Fruit fly (Drosophila melanogaster) whole organism, prepupa: Measurements from ENCODE around the gene CG15023.

Source experiments
- Blimp-1 ChIP-seq: fragments of 200-800 bp; sonication (Bioruptor generic); optimal IDR thresholded peaks from 3 replicates; lab custom pipeline; 2017; ENCODE audit warnings: missing biosample characterization, missing genetic modification characterization, mild to moderate bottlenecking, moderate library complexity, missing genetic modification reagents
- CG10631 ChIP-seq: fragments of 200-800 bp; sonication (Bioruptor generic); optimal IDR thresholded peaks from 2 replicates; lab custom pipeline; 2016; ENCODE audit warnings: missing biosample characterization, missing genetic modification characterization
- CG10669 ChIP-seq: fragments of 200-800 bp; sonication (Bioruptor generic); optimal IDR thresholded peaks from 3 replicates; lab custom pipeline; 2018; ENCODE audit warnings: missing biosample characterization, mild to moderate bottlenecking, missing genetic modification characterization, moderate library complexity
- CG11294 ChIP-seq: fragments of 200-800 bp; sonication (Bioruptor generic); IDR thresholded peaks from 2 replicates; pipeline ENCODE4 v1.3.6; 2022; ENCODE audit warnings: missing biosample characterization, missing genetic modification characterization
- CG1621 ChIP-seq: fragments of 200-800 bp; sonication (Bioruptor generic); optimal IDR thresholded peaks from 3 replicates; lab custom pipeline; 2018; ENCODE audit warnings: missing biosample characterization, mild to moderate bottlenecking, missing genetic modification characterization
- CG3032 ChIP-seq: fragments of 200-800 bp; optimal IDR thresholded peaks from 2 replicates; lab custom pipeline; 2019; ENCODE audit warnings: missing biosample characterization, mild to moderate bottlenecking, missing genetic modification characterization, moderate library complexity
- CG31627 ChIP-seq: fragments of 200-800 bp; sonication (Bioruptor generic); optimal IDR thresholded peaks from 3 replicates; lab custom pipeline; 2016; ENCODE audit warnings: missing biosample characterization, missing genetic modification characterization
- CG34406 ChIP-seq: fragments of 200-800 bp; sonication (Bioruptor generic); optimal IDR thresholded peaks from 3 replicates; lab custom pipeline; 2016; ENCODE audit warnings: missing biosample characterization, missing genetic modification characterization
- CG4318 ChIP-seq: fragments of 200-800 bp; sonication (Bioruptor generic); optimal IDR thresholded peaks from 3 replicates; lab custom pipeline; 2017; ENCODE audit warnings: missing biosample characterization, mild to moderate bottlenecking, missing genetic modification characterization
- CG6163 ChIP-seq: fragments of 200-800 bp; sonication (Bioruptor generic); IDR thresholded peaks from 3 replicates; pipeline ENCODE4 v1.3.6; 2022; ENCODE audit warnings: missing biosample characterization, missing genetic modification characterization
- CG6276 ChIP-seq: fragments of 200-800 bp; sonication (Bioruptor generic); optimal IDR thresholded peaks from 2 replicates; lab custom pipeline; 2017; ENCODE audit warnings: missing biosample characterization, mild to moderate bottlenecking, missing genetic modification characterization
- CG6792 ChIP-seq: fragments of 200-800 bp; sonication (Bioruptor generic); optimal IDR thresholded peaks from 3 replicates; lab custom pipeline; 2016; ENCODE audit warnings: missing biosample characterization, missing genetic modification characterization
- CG6854 ChIP-seq: fragments of 200-800 bp; sonication (Bioruptor generic); optimal IDR thresholded peaks from 2 replicates; lab custom pipeline; 2017; ENCODE audit warnings: missing biosample characterization, mild to moderate bottlenecking, missing genetic modification characterization
- CG8319 ChIP-seq: fragments of 200-800 bp; sonication (Bioruptor generic); optimal IDR thresholded peaks from 3 replicates; lab custom pipeline; 2016; ENCODE audit warnings: missing biosample characterization, missing genetic modification characterization
- CG8632 ChIP-seq: fragments of 200-800 bp; sonication (Bioruptor generic); optimal IDR thresholded peaks from 3 replicates; lab custom pipeline; 2016; ENCODE audit warnings: missing biosample characterization, missing genetic modification characterization
- CG9139 ChIP-seq: fragments of 200-800 bp; sonication (Bioruptor generic); optimal IDR thresholded peaks from 3 replicates; lab custom pipeline; 2017; ENCODE audit warnings: missing biosample characterization, mild to moderate bottlenecking, missing genetic modification characterization
- Eip75B ChIP-seq: fragments of 200-800 bp; sonication (Bioruptor generic); optimal IDR thresholded peaks from 3 replicates; lab custom pipeline; 2016; ENCODE audit warnings: missing biosample characterization, missing genetic modification characterization
- Eip93F ChIP-seq: fragments of 200-800 bp; sonication (Bioruptor generic); optimal IDR thresholded peaks from 2 replicates; lab custom pipeline; 2016; ENCODE audit warnings: missing biosample characterization, mild to moderate bottlenecking, missing genetic modification characterization
- Ets96B ChIP-seq: fragments of 200-800 bp; optimal IDR thresholded peaks from 2 replicates; lab custom pipeline; 2019; ENCODE audit warnings: missing biosample characterization, mild to moderate bottlenecking, missing genetic modification characterization, moderate library complexity
- Gug ChIP-seq: fragments of 200-800 bp; sonication (Bioruptor generic); IDR thresholded peaks from 2 replicates; pipeline ENCODE4 v1.3.6; 2022; ENCODE audit warnings: missing biosample characterization, missing genetic modification characterization
- Hr39 ChIP-seq: fragments of 200-800 bp; sonication (Bioruptor generic); optimal IDR thresholded peaks from 2 replicates; lab custom pipeline; 2016; ENCODE audit warnings: missing biosample characterization, missing genetic modification characterization
- Hr4 ChIP-seq: fragments of 200-800 bp; sonication (Bioruptor generic); optimal IDR thresholded peaks from 3 replicates; lab custom pipeline; 2016; ENCODE audit warnings: missing biosample characterization, missing genetic modification characterization
- Lpt ChIP-seq: fragments of 200-800 bp; sonication (Bioruptor generic); optimal IDR thresholded peaks from 3 replicates; lab custom pipeline; 2016; ENCODE audit warnings: missing biosample characterization, missing genetic modification characterization
- Met ChIP-seq: fragments of 200-800 bp; sonication (Bioruptor generic); optimal IDR thresholded peaks from 3 replicates; lab custom pipeline; 2016; ENCODE audit warnings: missing biosample characterization, missing genetic modification characterization
- OdsH ChIP-seq: fragments of 200-800 bp; sonication (Bioruptor generic); optimal IDR thresholded peaks from 3 replicates; lab custom pipeline; 2016; ENCODE audit warnings: missing biosample characterization, missing genetic modification characterization
- Smox ChIP-seq: fragments of 200-800 bp; sonication (Bioruptor generic); optimal IDR thresholded peaks from 3 replicates; lab custom pipeline; 2016; ENCODE audit warnings: missing biosample characterization, missing genetic modification characterization
- Sox102F ChIP-seq: fragments of 200-800 bp; sonication (Bioruptor generic); optimal IDR thresholded peaks from 2 replicates; lab custom pipeline; 2016; ENCODE audit warnings: missing biosample characterization, mild to moderate bottlenecking, missing genetic modification characterization
- Sox14 ChIP-seq: fragments of 200-800 bp; sonication (Bioruptor generic); optimal IDR thresholded peaks from 3 replicates; lab custom pipeline; 2016; ENCODE audit warnings: missing biosample characterization, missing genetic modification characterization
- Sox15 ChIP-seq: fragments of 200-800 bp; sonication (Bioruptor generic); optimal IDR thresholded peaks from 3 replicates; lab custom pipeline; 2016; ENCODE audit warnings: missing biosample characterization, missing genetic modification characterization
- cyc ChIP-seq: fragments of 200-800 bp; sonication (Bioruptor generic); optimal IDR thresholded peaks from 3 replicates; lab custom pipeline; 2016; ENCODE audit warnings: missing biosample characterization, missing genetic modification characterization
- dac ChIP-seq: fragments of 200-800 bp; sonication (Bioruptor generic); optimal IDR thresholded peaks from 2 replicates; lab custom pipeline; 2017; ENCODE audit warnings: missing biosample characterization, mild to moderate bottlenecking, missing genetic modification characterization
- eg ChIP-seq: fragments of 200-800 bp; sonication (Bioruptor generic); IDR thresholded peaks from 3 replicates; pipeline ENCODE4 v1.3.6; 2022; ENCODE audit warnings: missing biosample characterization, missing genetic modification characterization
- esn ChIP-seq: fragments of 200-800 bp; sonication (Bioruptor generic); optimal IDR thresholded peaks from 2 replicates; lab custom pipeline; 2016; ENCODE audit warnings: missing biosample characterization, mild to moderate bottlenecking, missing genetic modification characterization, moderate library complexity
- fd85E ChIP-seq: fragments of 200-800 bp; sonication (Bioruptor generic); optimal IDR thresholded peaks from 3 replicates; lab custom pipeline; 2016; ENCODE audit warnings: missing biosample characterization, missing genetic modification characterization
- net ChIP-seq: fragments of 200-800 bp; sonication (Bioruptor generic); optimal IDR thresholded peaks from 3 replicates; lab custom pipeline; 2016; ENCODE audit warnings: missing biosample characterization, missing genetic modification characterization
- pdm3 ChIP-seq: fragments of 200-800 bp; sonication (Bioruptor generic); optimal IDR thresholded peaks from 3 replicates; lab custom pipeline; 2016; ENCODE audit warnings: missing biosample characterization, missing genetic modification characterization
- salr ChIP-seq, 2 experiments: fragments of 200-800 bp; sonication (Bioruptor generic); optimal IDR thresholded peaks; 3 replicates each; lab custom pipeline; 2016 to 2018; ENCODE audit warnings: missing biosample characterization in 2 of 2, missing genetic modification characterization in 2 of 2, mild to moderate bottlenecking in 1 of 2
- ss ChIP-seq, 2 experiments: fragments of 200-800 bp; sonication (Bioruptor generic); optimal IDR thresholded peaks; 2 replicates in 1 of 2; 3 replicates in 1 of 2; lab custom pipeline; 2017 to 2018; ENCODE audit warnings: mild to moderate bottlenecking in 2 of 2, missing biosample characterization in 2 of 2, missing genetic modification characterization in 2 of 2, moderate library complexity in 1 of 2
- topi ChIP-seq: fragments of 200-800 bp; sonication (Bioruptor generic); optimal IDR thresholded peaks from 3 replicates; lab custom pipeline; 2016; ENCODE audit warnings: missing biosample characterization, missing genetic modification characterization
- vri ChIP-seq: fragments of 200-800 bp; sonication (Bioruptor generic); optimal IDR thresholded peaks from 3 replicates; lab custom pipeline; 2016; ENCODE audit warnings: missing biosample characterization, mild to moderate bottlenecking, missing genetic modification characterization

Gene CG15023

DNA sequence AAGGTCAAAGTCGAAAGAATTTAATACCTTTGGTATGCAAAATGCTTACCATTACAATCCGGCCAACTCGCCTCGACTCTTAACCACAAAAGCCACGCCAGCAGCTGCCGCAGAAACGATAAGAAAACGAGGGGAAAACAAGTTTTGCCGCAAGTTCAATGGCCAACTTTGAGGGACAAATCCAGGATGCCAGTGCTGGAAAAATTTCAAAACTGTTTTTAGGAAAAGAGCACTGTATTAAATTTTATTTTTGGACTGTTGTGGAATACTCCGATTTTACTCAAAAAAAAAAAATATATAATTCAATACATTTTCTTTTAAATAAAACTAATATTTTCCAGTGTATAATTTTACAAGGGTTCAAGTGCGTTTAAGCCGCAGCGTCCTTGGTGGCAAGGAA, 33.3 kb upstream of the CG15023 start (continued):
- peak; percentile 69 for TF ChIP-seq Eip75B (GFP tag; lab: Kevin White, UChicago)
- 0 out of 3 replicates have a peak, but pooled peaks have one; percentile 30 for TF ChIP-seq eg
- TF ChIP-seq net, result peak; percentile 79
- TF ChIP-seq Ets96B, result peak; percentile 82
- TF ChIP-seq Sox14 (GFP tag; lab: Kevin White, UChicago), result peak; percentile 60
- peak; percentile 56 for TF ChIP-seq Sox15 (GFP tag; lab: Kevin White, UChicago)
- peak; percentile 87 for TF ChIP-seq CG8632
- no peak for TF ChIP-seq CG6854
- TF ChIP-seq Gug (GFP tag; lab: Robert Waterston, UW), result no peak
- peak; percentile 79 for TF ChIP-seq CG10669 (GFP tag; lab: Kevin White, UChicago)
- TF ChIP-seq cyc (GFP tag; lab: Kevin White, UChicago), result peak; percentile 53
- peak; percentile 56 for TF ChIP-seq Hr39 (GFP tag; lab: Kevin White, UChicago)
- peak; percentile 78 for TF ChIP-seq Sox102F (GFP tag; lab: Kevin White, UChicago)
- peak; percentile 76 for TF ChIP-seq CG9139 (GFP tag; lab: Kevin White, UChicago)
- peak; percentile 55 for TF ChIP-seq CG31627 (GFP tag; lab: Kevin White, UChicago)
- peak; percentile 84 for TF ChIP-seq CG3032 (tag; lab: Kevin White, UChicago)
- peak; percentile 64 for TF ChIP-seq vri (GFP tag; lab: Kevin White, UChicago)
- peak; percentile 82 for TF ChIP-seq CG10631 (GFP tag; lab: Kevin White, UChicago)
- TF ChIP-seq CG11294, result no peak
- TF ChIP-seq topi, result peak; percentile 75
- TF ChIP-seq CG6792 (GFP tag; lab: Kevin White, UChicago), result peak; percentile 78
- TF ChIP-seq, all 60 proteins: peak for 50

DNA sequence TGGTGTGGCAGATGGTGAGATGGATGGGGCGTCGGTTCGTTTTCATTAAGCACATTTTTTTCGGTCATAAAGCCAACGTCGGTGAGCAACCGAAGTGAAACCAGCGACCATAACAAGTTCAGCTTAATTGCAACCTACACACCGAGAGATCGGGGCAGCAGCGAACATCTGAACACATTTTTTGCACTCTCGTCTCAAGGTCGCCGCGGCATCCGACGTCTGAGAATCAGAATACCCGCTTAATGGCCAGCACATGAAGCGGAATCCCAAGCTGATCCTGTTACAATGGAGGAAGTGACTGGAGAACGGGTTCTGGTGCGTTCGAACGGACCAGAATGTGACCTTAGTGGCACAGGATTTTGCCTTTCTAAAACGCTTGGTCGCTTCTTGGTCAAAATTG, 32.3 kb upstream of the CG15023 start:
- TF ChIP-seq Blimp-1 (GFP tag; lab: Kevin White, UChicago) (peak; percentile 56), Hr4 (GFP tag; lab: Kevin White, UChicago) (no peak), ss (GFP tag; optimal IDR thresholded peaks at IDR 0.05; lab: Kevin White, UChicago) (peak in 1 of 2 experiments; percentile 32), dac (GFP tag; lab: Kevin White, UChicago) (no peak)

DNA sequence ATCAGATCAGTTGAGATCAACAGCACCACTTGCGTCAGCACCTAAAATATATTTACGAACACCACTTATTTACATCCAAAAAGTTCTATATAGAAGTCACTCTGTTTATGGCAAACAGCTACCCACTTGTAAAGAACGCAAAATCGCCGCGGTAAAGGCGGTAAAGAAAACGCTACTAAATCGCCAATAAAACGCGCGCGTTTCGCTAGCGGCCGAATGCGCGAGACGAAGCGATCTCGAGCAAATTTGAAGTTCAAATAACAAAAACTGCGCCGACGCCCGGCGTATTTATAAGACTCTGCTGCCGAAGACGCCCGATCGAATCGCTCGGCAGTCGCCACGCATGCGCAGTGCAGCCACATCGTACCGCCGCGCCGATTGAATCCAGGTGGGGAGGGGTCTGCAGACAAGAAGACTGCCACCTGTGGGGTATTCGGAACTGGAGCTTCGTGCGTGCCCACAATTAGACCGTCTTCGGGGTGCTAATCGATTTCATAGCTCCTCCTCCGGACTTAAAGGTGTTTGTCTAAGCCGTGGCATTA, 29.5 kb upstream of the CG15023 start, which contains the start of gene CG13722:
CG13722 (minus strand) TSS at position 262 of the 542 bp plus-strand sequence.
- TF ChIP-seq esn (GFP tag; lab: Kevin White, UChicago) (no peak), Lpt (no peak), CG8319 (no peak), ss (GFP tag; optimal IDR thresholded peaks at IDR 0.05; lab: Kevin White, UChicago) (peak; percentile 28 to 79), Eip93F (GFP tag; lab: Kevin White, UChicago) (no peak)

DNA sequence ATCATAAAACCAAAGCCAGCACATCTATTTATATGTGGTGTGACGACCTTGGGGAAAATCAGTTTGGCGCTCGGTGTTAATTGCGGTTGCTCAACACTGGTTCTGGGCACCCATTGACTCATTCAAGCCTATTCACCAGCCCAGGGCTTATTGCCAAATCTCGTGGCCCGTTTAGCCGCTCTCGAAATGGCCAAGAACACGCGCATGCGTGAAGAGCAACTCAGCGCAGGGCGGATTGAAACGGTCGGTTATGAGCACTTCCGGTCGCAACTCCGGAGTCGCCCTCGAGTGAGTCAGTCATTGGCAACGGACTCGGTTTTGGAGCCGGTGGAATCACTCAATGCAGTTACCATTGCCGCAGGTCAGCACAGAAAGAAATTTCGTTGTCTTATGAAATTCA, 28.2 kb upstream of the CG15023 start:
- TF ChIP-seq CG6854 (no peak), CG1621 (tag; lab: Kevin White, UChicago) (no peak), CG34406 (GFP tag; lab: Kevin White, UChicago) (no peak), CG4318 (GFP tag; lab: Kevin White, UChicago) (no peak), CG6276 (GFP tag; lab: Kevin White, UChicago) (no peak), Sox102F (GFP tag; lab: Kevin White, UChicago) (no peak), fd85E (no peak), Smox (no peak), CG8319 (no peak), Met (GFP tag; lab: Kevin White, UChicago) (no peak), esn (GFP tag; lab: Kevin White, UChicago) (no peak), Hr39 (GFP tag; lab: Kevin White, UChicago) (no peak), OdsH (GFP tag; lab: Kevin White, UChicago) (no peak), pdm3 (GFP tag; lab: Kevin White, UChicago) (no peak), CG6163 (GFP tag; lab: Robert Waterston, UW) (no peak), Lpt (no peak), CG11294 (no peak), salr (GFP tag; optimal IDR thresholded peaks at IDR 0.05; lab: Kevin White, UChicago) (no peak)
